Fruit fly (Drosophila melanogaster): ENCODE data around the gene Faf2.

DNA sequence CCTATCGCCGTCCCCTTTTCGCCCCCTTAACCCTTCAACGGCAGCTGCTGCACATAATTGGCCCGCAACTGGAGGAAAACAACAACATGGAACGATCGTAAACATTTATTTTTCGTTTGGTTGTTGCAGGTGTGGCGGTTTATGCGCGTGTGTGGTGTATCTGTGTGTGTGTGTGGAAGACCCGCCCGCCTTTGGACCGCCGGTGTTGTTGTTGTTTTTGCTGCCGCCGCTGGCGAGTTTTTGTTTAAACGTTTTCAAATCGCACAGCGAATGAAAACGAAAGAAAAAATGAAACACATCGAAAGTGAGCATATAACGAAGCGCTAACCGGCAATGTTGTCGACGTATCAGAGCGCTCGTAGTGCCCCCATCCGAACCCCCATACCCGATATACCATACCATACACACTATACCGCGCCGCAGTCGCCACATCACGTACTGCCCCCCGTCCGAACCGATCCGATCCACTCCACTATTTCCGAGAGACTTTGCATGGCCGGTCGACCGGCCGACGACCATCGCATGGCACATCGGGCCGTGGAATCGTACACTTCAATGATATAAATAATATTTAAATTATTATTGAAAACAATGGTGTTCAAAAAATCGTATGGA is 27.2 kb upstream of the Faf2 start:
- no peak for TF ChIP-seq h (optimal IDR thresholded peaks at IDR 0.05)
- no peak for TF ChIP-seq insv (optimal IDR thresholded peaks at IDR 0.05)
- no peak for TF ChIP-seq psq (optimal IDR thresholded peaks at IDR 0.05)
- TF ChIP-seq Sin3A (optimal IDR thresholded peaks at IDR 0.05): no peak
- no peak for TF ChIP-seq ttk (optimal IDR thresholded peaks at IDR 0.05)

Measured in Kc167 (cell line).